Fruit fly (Drosophila melanogaster) whole organism, embryonic: ENCODE results near the gene Secp43.
A peak's percentile ranks its signal among the peaks of the same experiment; 100 is the strongest.

Source experiments
- Adf1 ChIP-seq: fragments of 200-800 bp; sonication (Bioruptor generic); IDR thresholded peaks from 2 replicates; pipeline ENCODE4 v1.3.6; 2022; ENCODE audit warnings: missing biosample characterization, missing genetic modification characterization
- Bdp1 ChIP-seq: fragments of 200-800 bp; sonication (Bioruptor generic); optimal IDR thresholded peaks from 3 replicates; lab custom pipeline; 2016; ENCODE audit warnings: missing biosample characterization, missing genetic modification characterization
- CG10147 ChIP-seq: fragments of 200-800 bp; sonication (Bioruptor generic); optimal IDR thresholded peaks from 2 replicates; lab custom pipeline; 2019; ENCODE audit warnings: missing biosample characterization, mild to moderate bottlenecking, missing genetic modification characterization, moderate library complexity
- CG10209 ChIP-seq: fragments of 200-800 bp; sonication (Bioruptor generic); optimal IDR thresholded peaks from 3 replicates; lab custom pipeline; 2017; ENCODE audit warnings: missing biosample characterization, mild to moderate bottlenecking, missing genetic modification characterization, missing genetic modification reagents
- CG10654 ChIP-seq: fragments of 200-800 bp; sonication (Bioruptor generic); optimal IDR thresholded peaks from 2 replicates; lab custom pipeline; 2016; ENCODE audit warnings: missing biosample characterization, missing genetic modification characterization
- CG14667 ChIP-seq: fragments of 200-800 bp; sonication (Bioruptor generic); IDR thresholded peaks from 2 replicates; pipeline ENCODE4 v1.3.6; 2022; ENCODE audit warnings: missing biosample characterization, missing genetic modification characterization
- CG16863 ChIP-seq: fragments of 200-800 bp; sonication (Bioruptor generic); optimal IDR thresholded peaks from 3 replicates; lab custom pipeline; 2016; ENCODE audit warnings: missing biosample characterization, missing genetic modification characterization
- CG17568 ChIP-seq: fragments of 200-800 bp; sonication (Bioruptor generic); optimal IDR thresholded peaks from 2 replicates; lab custom pipeline; 2018; ENCODE audit warnings: missing biosample characterization, mild to moderate bottlenecking, missing genetic modification characterization, moderate library complexity
- CG3726 ChIP-seq: fragments of 200-800 bp; sonication (Bioruptor generic); IDR thresholded peaks from 3 replicates; pipeline ENCODE4, ENCODE4 v1.3.6; 2022; ENCODE audit warnings: missing biosample characterization, missing genetic modification characterization
- CG3847 ChIP-seq: fragments of 200-800 bp; sonication (Bioruptor generic); IDR thresholded peaks from 2 replicates; pipeline ENCODE4 v1.3.6; 2022; ENCODE audit warnings: missing biosample characterization, missing genetic modification characterization
- CG42726 ChIP-seq: fragments of 200-800 bp; sonication (Bioruptor generic); IDR thresholded peaks from 2 replicates; pipeline ENCODE4 v1.3.6; 2022; ENCODE audit warnings: missing biosample characterization, missing genetic modification characterization; ENCODE audit not compliant: partially characterized antibody
- CG6654 ChIP-seq: fragments of 200-800 bp; sonication (Bioruptor generic); optimal IDR thresholded peaks from 2 replicates; lab custom pipeline; 2017; ENCODE audit warnings: missing biosample characterization, mild to moderate bottlenecking, missing genetic modification characterization
- CG6791 ChIP-seq: fragments of 200-800 bp; sonication (Bioruptor generic); IDR thresholded peaks from 3 replicates; pipeline ENCODE4 v1.3.6; 2022; ENCODE audit warnings: missing biosample characterization, missing genetic modification characterization; ENCODE audit not compliant: partially characterized antibody
- CG7963 ChIP-seq: fragments of 200-800 bp; sonication (Bioruptor generic); IDR thresholded peaks from 3 replicates; pipeline ENCODE4 v1.3.6; 2022; ENCODE audit warnings: missing biosample characterization, missing genetic modification characterization; ENCODE audit not compliant: partially characterized antibody
- Doc3 ChIP-seq: fragments of 200-800 bp; sonication (Bioruptor generic); IDR thresholded peaks from 3 replicates; pipeline ENCODE4 v1.3.6; 2022; ENCODE audit warnings: missing biosample characterization, missing genetic modification characterization; ENCODE audit not compliant: partially characterized antibody
- GATAe ChIP-seq: fragments of 200-800 bp; sonication (Bioruptor generic); conservative IDR thresholded peaks from 2 replicates; pipeline ENCODE4 v1.3.6; 2022; ENCODE audit warnings: missing biosample characterization, missing genetic modification characterization
- HLH4C ChIP-seq: fragments of 200-800 bp; sonication (Bioruptor generic); IDR thresholded peaks from 3 replicates; pipeline ENCODE4 v1.3.6; 2022; ENCODE audit warnings: missing biosample characterization, missing genetic modification characterization; ENCODE audit not compliant: partially characterized antibody
- HLH54F ChIP-seq: fragments of 200-800 bp; sonication (Bioruptor generic); optimal IDR thresholded peaks from 3 replicates; lab custom pipeline; 2016; ENCODE audit warnings: missing biosample characterization, missing genetic modification characterization
- HmgD ChIP-seq: fragments of 200-800 bp; sonication (Bioruptor generic); optimal IDR thresholded peaks from 3 replicates; lab custom pipeline; 2016; ENCODE audit warnings: missing biosample characterization, missing genetic modification characterization
- MESR4 ChIP-seq: fragments of 200-800 bp; sonication (Bioruptor generic); optimal IDR thresholded peaks from 2 replicates; lab custom pipeline; 2018; ENCODE audit warnings: missing biosample characterization, mild to moderate bottlenecking, missing genetic modification characterization, moderate library complexity
- Meics ChIP-seq: fragments of 200-800 bp; sonication (Bioruptor generic); optimal IDR thresholded peaks from 2 replicates; lab custom pipeline; 2017; ENCODE audit warnings: missing biosample characterization, mild to moderate bottlenecking, missing genetic modification characterization
- Opbp ChIP-seq: fragments of 200-800 bp; sonication (Bioruptor generic); IDR thresholded peaks from 3 replicates; pipeline ENCODE4 v1.3.6; 2022; ENCODE audit warnings: missing biosample characterization, missing genetic modification characterization; ENCODE audit not compliant: partially characterized antibody
- Scr ChIP-seq: fragments of 200-800 bp; sonication (Bioruptor generic); IDR thresholded peaks from 2 replicates; pipeline ENCODE4 v1.3.6; 2022; ENCODE audit warnings: missing biosample characterization, missing genetic modification characterization; ENCODE audit not compliant: partially characterized antibody
- Sox102F ChIP-seq: fragments of 200-800 bp; sonication (Bioruptor generic); optimal IDR thresholded peaks from 2 replicates; lab custom pipeline; 2018; ENCODE audit warnings: missing biosample characterization, mild to moderate bottlenecking, missing genetic modification characterization, moderate library complexity
- Spps ChIP-seq: fragments of 200-800 bp; sonication (Bioruptor generic); optimal IDR thresholded peaks from 2 replicates; lab custom pipeline; 2018; ENCODE audit warnings: missing biosample characterization, mild to moderate bottlenecking, missing genetic modification characterization
- Taf1 ChIP-seq: fragments of 200-800 bp; sonication (Bioruptor generic); IDR thresholded peaks from 2 replicates; pipeline ENCODE4 v1.3.6; 2022; ENCODE audit warnings: missing biosample characterization, missing genetic modification characterization
- Xrp1 ChIP-seq: fragments of 200-800 bp; sonication (Bioruptor generic); IDR thresholded peaks from 2 replicates; pipeline ENCODE4 v1.3.6; 2022; ENCODE audit warnings: missing biosample characterization, missing genetic modification characterization
- bsh ChIP-seq, 2 experiments: fragments of 200-800 bp; sonication (Bioruptor generic); optimal IDR thresholded peaks; 2 replicates each; lab custom pipeline; 2017 to 2018; ENCODE audit warnings: mild to moderate bottlenecking in 2 of 2, missing biosample characterization in 2 of 2, missing genetic modification characterization in 2 of 2, moderate library complexity in 1 of 2
- chinmo ChIP-seq: fragments of 200-800 bp; sonication (Bioruptor generic); IDR thresholded peaks from 4 replicates; pipeline ENCODE4 v1.3.6; 2022; ENCODE audit warnings: missing biosample characterization, missing genetic modification characterization; ENCODE audit not compliant: partially characterized antibody
- crol ChIP-seq: fragments of 200-800 bp; sonication (Bioruptor generic); IDR thresholded peaks from 2 replicates; pipeline ENCODE4 v1.3.6; 2022; ENCODE audit warnings: missing biosample characterization, missing genetic modification characterization
- dpn ChIP-seq, 2 experiments: fragments of 200-800 bp; sonication (Bioruptor generic); optimal IDR thresholded peaks; 3 replicates each; lab custom pipeline; 2016; ENCODE audit warnings: missing biosample characterization in 2 of 2, missing genetic modification characterization in 2 of 2
- eve ChIP-seq, 2 experiments: fragments of >200 bp; optimal IDR thresholded peaks; 2 replicates each; lab custom pipeline; 2017; ENCODE audit warnings: missing biosample characterization in 2 of 2, missing genetic modification characterization in 2 of 2
- gsb ChIP-seq: fragments of 200-800 bp; sonication (Bioruptor generic); IDR thresholded peaks from 2 replicates; pipeline ENCODE4 v1.3.6; 2022; ENCODE audit warnings: missing biosample characterization, missing genetic modification characterization
- hb ChIP-seq: fragments of 200-800 bp; sonication (Bioruptor generic); IDR thresholded peaks from 3 replicates; pipeline ENCODE4 v1.3.6; 2022; ENCODE audit warnings: missing biosample characterization, missing genetic modification characterization; ENCODE audit not compliant: partially characterized antibody
- nmo ChIP-seq: fragments of 200-800 bp; sonication (Bioruptor generic); optimal IDR thresholded peaks from 2 replicates; lab custom pipeline; 2018; ENCODE audit warnings: missing biosample characterization, mild to moderate bottlenecking, missing genetic modification characterization, moderate library complexity
- pum ChIP-seq: fragments of 200-800 bp; sonication (Bioruptor generic); optimal IDR thresholded peaks from 2 replicates; lab custom pipeline; 2016; ENCODE audit warnings: missing biosample characterization, missing genetic modification characterization
- schlank ChIP-seq: fragments of 200-800 bp; sonication (Bioruptor generic); optimal IDR thresholded peaks from 2 replicates; lab custom pipeline; 2018; ENCODE audit warnings: missing biosample characterization, mild to moderate bottlenecking, missing genetic modification characterization
- sisA ChIP-seq: fragments of 200-800 bp; sonication (Bioruptor generic); IDR thresholded peaks from 2 replicates; pipeline ENCODE4 v1.3.6; 2022; ENCODE audit warnings: missing biosample characterization, missing genetic modification characterization
- sqz ChIP-seq: fragments of 200-800 bp; sonication (Bioruptor generic); optimal IDR thresholded peaks from 3 replicates; lab custom pipeline; 2018; ENCODE audit warnings: missing biosample characterization, mild to moderate bottlenecking, missing genetic modification characterization
- tin ChIP-seq: fragments of 200-800 bp; sonication (Bioruptor generic); optimal IDR thresholded peaks from 3 replicates; lab custom pipeline; 2016; ENCODE audit warnings: missing biosample characterization, missing genetic modification characterization
- tna ChIP-seq: fragments of 200-800 bp; sonication (Bioruptor generic); IDR thresholded peaks from 2 replicates; pipeline ENCODE4 v1.3.6; 2022; ENCODE audit warnings: missing biosample characterization, missing genetic modification characterization; ENCODE audit not compliant: partially characterized antibody
- vnd ChIP-seq: fragments of 200-800 bp; sonication (Bioruptor generic); IDR thresholded peaks from 3 replicates; pipeline ENCODE4 v1.3.6; 2022; ENCODE audit warnings: missing biosample characterization, missing genetic modification characterization; ENCODE audit not compliant: partially characterized antibody
- wek ChIP-seq: fragments of 200-800 bp; sonication (Bioruptor generic); optimal IDR thresholded peaks from 3 replicates; lab custom pipeline; 2018; ENCODE audit warnings: missing biosample characterization, mild to moderate bottlenecking, missing genetic modification characterization, moderate library complexity
- yki ChIP-seq: fragments of >200 bp; optimal IDR thresholded peaks from 3 replicates; lab custom pipeline; 2018
- z ChIP-seq: fragments of 200-800 bp; sonication (Bioruptor generic); IDR thresholded peaks from 3 replicates; pipeline ENCODE4 v1.3.6; 2022; ENCODE audit warnings: missing biosample characterization, missing genetic modification characterization
- zen ChIP-seq: fragments of 200-800 bp; sonication (Bioruptor generic); optimal IDR thresholded peaks from 3 replicates; lab custom pipeline; 2018; ENCODE audit warnings: missing biosample characterization, mild to moderate bottlenecking, missing genetic modification characterization, moderate library complexity

Gene Secp43

DNA sequence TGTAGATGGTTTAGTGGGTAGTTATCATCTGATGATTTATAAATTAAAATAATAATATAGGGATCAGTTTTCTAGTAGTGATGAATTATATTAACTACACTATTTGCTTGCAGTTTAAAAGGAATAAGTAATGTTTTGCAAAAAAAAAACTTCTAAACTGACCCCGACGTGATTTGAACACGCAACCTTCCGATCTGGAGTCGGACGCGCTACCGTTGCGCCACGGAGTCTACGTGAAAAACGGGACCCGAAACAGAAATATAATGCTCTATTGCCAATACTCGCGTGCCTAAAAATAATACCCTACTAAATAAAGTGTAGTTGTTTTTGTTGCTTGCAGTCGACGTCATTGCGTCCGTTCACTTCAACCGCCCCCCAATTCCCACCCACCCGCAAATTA, 35.4 kb downstream of the Secp43 start (continued):
- TF ChIP-seq gsb (GFP tag; lab: Robert Waterston, UW) (no peak), bsh (GFP tag; optimal IDR thresholded peaks at IDR 0.05; lab: Kevin White, UChicago) (no peak), chinmo (no peak), Xrp1 (GFP tag; lab: Robert Waterston, UW) (no peak), Bdp1 (GFP tag; lab: Kevin White, UChicago) (peak; percentile 93), CG10209 (GFP tag; lab: Kevin White, UChicago) (no peak), nmo (no peak), z (GFP tag; lab: Robert Waterston, UW) (no peak), wek (GFP tag; lab: Kevin White, UChicago) (no peak), MESR4 (no peak), Doc3 (GFP tag; lab: Robert Waterston, UW) (0 out of 3 replicates have a peak, but pooled peaks have one; percentile 22), zen (no peak), CG16863 (no peak), HLH54F (GFP tag; lab: Kevin White, UChicago) (no peak), eve (GFP tag; optimal IDR thresholded peaks at IDR 0.05; lab: Kevin White, UChicago) (no peak), sqz (no peak), CG10147 (GFP tag; lab: Kevin White, UChicago) (no peak), hb (GFP tag; lab: Robert Waterston, UW) (peak; percentile 50; the same call in 1 of the 3 replicates), CG3847 (no peak), pum (GFP tag; lab: Kevin White, UChicago) (no peak), HLH4C (GFP tag; lab: Robert Waterston, UW) (peak; percentile 68), CG6791 (GFP tag; lab: Robert Waterston, UW) (peak; percentile 77), Meics (GFP tag; lab: Kevin White, UChicago) (no peak), CG6654 (GFP tag; lab: Kevin White, UChicago) (no peak), Sox102F (no peak), yki (lab: Kevin White, UChicago) (no peak), tin (GFP tag; lab: Kevin White, UChicago) (no peak), CG14667 (no peak), HmgD (GFP tag; lab: Kevin White, UChicago) (no peak), Taf1 (no peak), CG3726 (GFP tag; lab: Robert Waterston, UW) (no peak), tna (GFP tag; lab: Robert Waterston, UW) (peak; percentile 21; the same call in 1 of the 2 replicates), crol (GFP tag; lab: Robert Waterston, UW) (peak; percentile 54; the same call in 1 of the 2 replicates), vnd (no peak), Scr (GFP tag; lab: Robert Waterston, UW) (peak; percentile 52), dpn (GFP tag; optimal IDR thresholded peaks at IDR 0.05; lab: Kevin White, UChicago) (no peak), CG42726 (peak; percentile 55), Opbp (peak; percentile 69; the same call in 2 of the 3 replicates), sisA (GFP tag; lab: Robert Waterston, UW) (no peak), CG7963 (GFP tag; lab: Robert Waterston, UW) (peak; percentile 51; the same call in 2 of the 3 replicates), Spps (tag; lab: Kevin White, UChicago) (no peak), schlank (tag; lab: Kevin White, UChicago) (no peak), CG10654 (GFP tag; lab: Kevin White, UChicago) (no peak), GATAe (GFP tag; lab: Robert Waterston, UW) (no peak), CG17568 (GFP tag; lab: Kevin White, UChicago) (no peak), Adf1 (GFP tag; lab: Robert Waterston, UW) (no peak)
